Fruit fly (Drosophila melanogaster) whole organism, wandering third instar larva: ENCODE results near the gene dnt.

Experiments used
- Abd-B ChIP-seq: fragments of >200 bp; optimal IDR thresholded peaks from 2 replicates; lab custom pipeline; 2017; ENCODE audit warnings: missing biosample characterization, missing genetic modification characterization
- Dfd ChIP-seq: fragments of >200 bp; optimal IDR thresholded peaks from 2 replicates; lab custom pipeline; 2017; ENCODE audit warnings: missing biosample characterization, missing genetic modification characterization
- GATAd ChIP-seq: sonication (Bioruptor generic); optimal IDR thresholded peaks from 2 replicates; lab custom pipeline; 2016; ENCODE audit warnings: missing biosample characterization, missing genetic modification characterization
- Hr78 ChIP-seq: fragments of >200 bp; optimal IDR thresholded peaks from 2 replicates; lab custom pipeline; 2017; ENCODE audit warnings: missing biosample characterization, missing genetic modification characterization
- Mio ChIP-seq: sonication (Bioruptor generic); optimal IDR thresholded peaks from 2 replicates; lab custom pipeline; 2016; ENCODE audit warnings: missing biosample characterization, missing genetic modification characterization
- N ChIP-seq: fragments of >200 bp; optimal IDR thresholded peaks from 2 replicates; lab custom pipeline; 2018; ENCODE audit warnings: missing biosample characterization, missing external identifiers, missing genetic modification characterization
- Sp1 ChIP-seq: fragments of 200-800 bp; sonication (Bioruptor generic); optimal IDR thresholded peaks from 3 replicates; lab custom pipeline; 2019; ENCODE audit warnings: missing biosample characterization, mild to moderate bottlenecking, missing genetic modification characterization, moderate library complexity
- Vsx2 ChIP-seq: fragments of 200-300, 225-300 bp; sonication (Bioruptor generic); optimal IDR thresholded peaks from 2 replicates; lab custom pipeline; 2018; ENCODE audit warnings: missing biosample characterization, missing genetic modification characterization; ENCODE audit not compliant: partially characterized antibody
- ey ChIP-seq: fragments of 200-800 bp; sonication (Bioruptor generic); optimal IDR thresholded peaks from 2 replicates; lab custom pipeline; 2016; ENCODE audit warnings: missing biosample characterization, missing genetic modification characterization
- jim ChIP-seq: fragments of 175-275, 200-325 bp; sonication (Bioruptor generic); optimal IDR thresholded peaks from 2 replicates; lab custom pipeline; 2016; ENCODE audit warnings: missing biosample characterization, mild to moderate bottlenecking, missing genetic modification characterization
- pan ChIP-seq: fragments of >200 bp; optimal IDR thresholded peaks from 2 replicates; lab custom pipeline; 2017
- psq ChIP-seq: fragments of 200-800 bp; sonication (Bioruptor generic); optimal IDR thresholded peaks from 3 replicates; lab custom pipeline; 2017; ENCODE audit warnings: missing biosample characterization, mild to moderate bottlenecking, missing genetic modification characterization, moderate library complexity
- tai ChIP-seq: sonication (Bioruptor generic); optimal IDR thresholded peaks from 2 replicates; lab custom pipeline; 2016; ENCODE audit warnings: missing biosample characterization, missing genetic modification characterization

DNA sequence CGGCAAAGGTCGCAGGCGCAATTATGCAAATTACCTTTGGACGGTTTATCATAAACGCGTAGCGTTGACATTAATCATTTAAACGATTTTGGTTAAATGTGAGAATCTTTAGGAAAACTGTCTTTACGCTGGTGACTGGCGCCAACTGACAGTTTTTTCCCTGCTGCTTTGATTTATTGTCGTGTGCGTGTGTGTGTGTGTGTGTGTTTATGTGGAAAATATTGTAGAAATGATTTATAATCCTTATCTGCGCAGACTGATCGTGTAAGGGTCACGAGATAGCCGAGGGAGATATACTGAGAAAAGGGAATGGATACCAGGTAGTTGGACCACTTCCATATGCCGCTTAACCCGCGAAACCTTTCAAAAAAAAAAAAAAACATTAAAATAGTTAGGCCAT lies 38.3 kb downstream of the dnt start:
- TF ChIP-seq Vsx2 (GFP tag; lab: Kevin White, UChicago) (no peak), psq (no peak), Hr78 (GFP tag; lab: Kevin White, UChicago) (no peak), GATAd (no peak), Abd-B (GFP tag; lab: Kevin White, UChicago) (no peak), jim (GFP tag; lab: Kevin White, UChicago) (no peak), Sp1 (GFP tag; lab: Kevin White, UChicago) (no peak), ey (GFP tag; lab: Kevin White, UChicago) (no peak), tai (GFP tag; lab: Kevin White, UChicago) (no peak), N (GFP tag; lab: Kevin White, UChicago) (no peak), Dfd (GFP tag; lab: Kevin White, UChicago) (no peak), Mio (GFP tag; lab: Kevin White, UChicago) (no peak), pan (lab: Kevin White, UChicago) (no peak)
